Worm (Caenorhabditis elegans) whole organism, early embryonic: Measurements from ENCODE around the gene rab-30.

Experiments
- B0310.2 ChIP-seq: sonication (generic microtip); optimal IDR thresholded peaks from 2 replicates; lab custom pipeline; 2016; ENCODE audit warnings: mild to moderate bottlenecking, missing genetic modification characterization, missing compliant biosample characterization
- F13C5.2 ChIP-seq: sonication (generic microtip); optimal IDR thresholded peaks from 2 replicates; lab custom pipeline; 2017; ENCODE audit warnings: mild to moderate bottlenecking, missing genetic modification characterization, inconsistent platforms, missing compliant biosample characterization
- aly-1 ChIP-seq: sonication (generic microtip); optimal IDR thresholded peaks from 2 replicates; lab custom pipeline; 2016; ENCODE audit warnings: missing genetic modification characterization, missing compliant biosample characterization
- ama-1 ChIP-seq: fragments of 150-350 bp; optimal IDR thresholded peaks from 2 replicates; lab custom pipeline; 2014
- ceh-13 ChIP-seq: fragments of 200-800 bp; sonication (Bioruptor generic); optimal IDR thresholded peaks from 2 replicates; lab custom pipeline; 2018; ENCODE audit warnings: mild to moderate bottlenecking, missing genetic modification characterization, missing compliant biosample characterization
- ceh-36 ChIP-seq: sonication (generic microtip); optimal IDR thresholded peaks from 2 replicates; lab custom pipeline; 2016; ENCODE audit warnings: missing genetic modification characterization, inconsistent platforms, missing compliant biosample characterization
- ets-7 ChIP-seq: sonication (generic microtip); optimal IDR thresholded peaks from 2 replicates; lab custom pipeline; 2016; ENCODE audit warnings: missing genotype, missing genetic modification characterization, missing compliant biosample characterization
- flt-1 ChIP-seq: fragments of 200-800 bp; sonication (Bioruptor generic); IDR thresholded peaks from 2 replicates; pipeline ENCODE4 v1.3.6; 2022; ENCODE audit warnings: missing genetic modification characterization, missing compliant biosample characterization
- hmbx-1 ChIP-seq: sonication (generic microtip); optimal IDR thresholded peaks from 2 replicates; lab custom pipeline; 2016; ENCODE audit warnings: mild to moderate bottlenecking, missing genetic modification characterization, missing compliant biosample characterization
- hmg-4 ChIP-seq: fragments of 200-800 bp; sonication (Bioruptor generic); optimal IDR thresholded peaks from 2 replicates; lab custom pipeline; 2018; ENCODE audit warnings: mild to moderate bottlenecking, missing genetic modification characterization, missing compliant biosample characterization
- pes-1 ChIP-seq: fragments of 200-800 bp; sonication (Bioruptor generic); IDR thresholded peaks from 2 replicates; pipeline ENCODE4 v1.3.6; 2022; ENCODE audit warnings: missing genetic modification reagents, missing genetic modification characterization, missing compliant biosample characterization
- scrt-1 ChIP-seq: fragments of 200-800 bp; sonication (Bioruptor generic); IDR thresholded peaks from 2 replicates; pipeline ENCODE4 v1.3.6; 2022; ENCODE audit warnings: missing genetic modification characterization, missing compliant biosample characterization
- sea-1 ChIP-seq: fragments of 200-800 bp; sonication (Bioruptor generic); conservative IDR thresholded peaks from 2 replicates; pipeline ENCODE4 v1.3.6; 2022; ENCODE audit warnings: missing genetic modification characterization, missing compliant biosample characterization
- tbx-11 ChIP-seq: fragments of 200-800 bp; sonication (Bioruptor generic); IDR thresholded peaks from 2 replicates; pipeline ENCODE4 v1.3.6; 2022; ENCODE audit warnings: missing genetic modification characterization, missing compliant biosample characterization
- tbx-37 ChIP-seq: fragments of 200-800 bp; sonication (Bioruptor generic); conservative IDR thresholded peaks from 2 replicates; pipeline ENCODE4 v1.3.6; 2022; ENCODE audit warnings: missing genetic modification reagents, missing genetic modification characterization, missing compliant biosample characterization

The rab-30 gene

ce11 chrIII:10605049-10605448 lies 44.7 kb downstream of the rab-30 start, which contains the start of gene rabx-5:
Gene rabx-5, plus strand, starts transcription at chrIII:10605349.
- no peak for TF ChIP-seq aly-1 (tag; lab: Kevin White, UChicago)
- no peak for TF ChIP-seq F13C5.2
- TF ChIP-seq pes-1 (GFP tag; lab: Robert Waterston, UW), result no peak
- no peak for TF ChIP-seq flt-1

- TF ChIP-seq B0310.2 (no peak), ceh-13 (no peak), sea-1 (GFP tag; lab: Robert Waterston, UW) (no peak), pes-1 (GFP tag; lab: Robert Waterston, UW) (no peak), tbx-37 (GFP tag; lab: Robert Waterston, UW) (no peak), hmg-4 (GFP tag; lab: Kevin White, UChicago) (no peak), ceh-36 (no peak)
Observed at ce11 chrIII:10608161-10608560, 47.8 kb downstream of the rab-30 start.

- no peak for TF ChIP-seq hmg-4 (GFP tag; lab: Kevin White, UChicago)
- no peak for TF ChIP-seq B0310.2
- TF ChIP-seq ets-7, result no peak
- no peak for TF ChIP-seq sea-1 (GFP tag; lab: Robert Waterston, UW)
- no peak for TF ChIP-seq scrt-1 (GFP tag; lab: Robert Waterston, UW)
- no peak for TF ChIP-seq tbx-11 (GFP tag; lab: Robert Waterston, UW)
- TF ChIP-seq ama-1, result no peak
- no peak for TF ChIP-seq pes-1 (GFP tag; lab: Robert Waterston, UW)
- TF ChIP-seq aly-1 (tag; lab: Kevin White, UChicago), result no peak
- no peak for TF ChIP-seq F13C5.2
- TF ChIP-seq tbx-37 (GFP tag; lab: Robert Waterston, UW), result no peak
Observed at ce11 chrIII:10612333-10612732, 51.9 kb downstream of the rab-30 start, which contains the start of gene Y39A1A.24. Gene Y39A1A.24, plus strand, starts transcription at chrIII:10612633.

- no peak for TF ChIP-seq hmbx-1 (tag; lab: Kevin White, UChicago)
Observed at ce11 chrIII:10615166-10615565, 54.8 kb downstream of the rab-30 start, which contains the start of gene mrpl-22. Gene mrpl-22, plus strand, starts transcription at chrIII:10615466.
